Fruit fly (Drosophila melanogaster) whole organism, pupa: ENCODE data around the gene CG33912.

Source experiments
- CG12605 ChIP-seq: fragments of 200-800 bp; sonication (Bioruptor generic); IDR thresholded peaks from 2 replicates; pipeline ENCODE4 v1.3.6; 2022; ENCODE audit warnings: missing biosample characterization, missing genetic modification characterization
- CG13204 ChIP-seq: fragments of 200-800 bp; sonication (Bioruptor generic); optimal IDR thresholded peaks from 2 replicates; lab custom pipeline; 2018; ENCODE audit warnings: missing biosample characterization, mild to moderate bottlenecking, missing genetic modification characterization, moderate library complexity
- CG14655 ChIP-seq: fragments of 200-800 bp; sonication (Bioruptor generic); optimal IDR thresholded peaks from 3 replicates; lab custom pipeline; 2017; ENCODE audit warnings: mild to moderate bottlenecking, missing biosample characterization, missing genetic modification reagents, missing genetic modification characterization
- CG9948 ChIP-seq: fragments of 200-800 bp; sonication (Bioruptor generic); optimal IDR thresholded peaks from 2 replicates; lab custom pipeline; 2018; ENCODE audit warnings: missing biosample characterization, mild to moderate bottlenecking, missing genetic modification characterization, moderate library complexity
- Pif1A ChIP-seq: fragments of 200-800 bp; sonication (Bioruptor generic); optimal IDR thresholded peaks from 3 replicates; lab custom pipeline; 2016; ENCODE audit warnings: missing biosample characterization, missing genetic modification characterization
- Pif1B ChIP-seq: fragments of 200-800 bp; sonication (Bioruptor generic); optimal IDR thresholded peaks from 3 replicates; lab custom pipeline; 2016; ENCODE audit warnings: missing biosample characterization, missing genetic modification characterization

DNA sequence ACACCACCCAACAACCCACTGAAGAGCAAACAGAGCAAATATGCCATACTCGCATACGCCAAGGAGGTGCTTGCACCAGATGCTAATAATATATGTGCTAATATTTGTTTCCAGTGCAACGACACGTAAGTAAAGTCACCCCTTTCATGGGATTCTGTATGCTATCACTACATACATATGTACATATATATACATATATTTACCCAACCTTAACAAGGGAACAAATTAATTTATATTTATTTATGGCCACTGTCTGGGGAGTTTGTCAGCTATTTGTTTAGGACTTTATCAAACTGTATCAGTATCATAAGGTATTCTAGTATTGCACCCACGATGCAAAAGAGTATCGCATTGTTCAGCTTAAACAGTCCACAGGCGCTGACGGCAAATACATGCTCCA is 18.1 kb downstream of the CG33912 start:
- no peak for TF ChIP-seq CG9948
- TF ChIP-seq CG14655 (GFP tag; lab: Kevin White, UChicago): no peak
- TF ChIP-seq Pif1B (GFP tag; lab: Kevin White, UChicago): no peak
- TF ChIP-seq CG12605 (GFP tag; lab: Robert Waterston, UW): no peak
- no peak for TF ChIP-seq Pif1A (GFP tag; lab: Kevin White, UChicago)
- no peak for TF ChIP-seq CG13204
